Worm (Caenorhabditis elegans) whole organism, L2 larva: Measurements from ENCODE around the gene K10D2.8.

Source experiments
- F13H6.1 ChIP-seq: sonication (generic microtip); optimal IDR thresholded peaks from 2 replicates; lab custom pipeline; 2016; ENCODE audit warnings: missing genetic modification characterization, missing compliant biosample characterization
- Y55F3AM.14 ChIP-seq: fragments of 200-800 bp; sonication (Bioruptor generic); optimal IDR thresholded peaks from 2 replicates; lab custom pipeline; 2018; ENCODE audit warnings: mild to moderate bottlenecking, missing genetic modification characterization, missing compliant biosample characterization
- alr-1 ChIP-seq: fragments of 150-350 bp; optimal IDR thresholded peaks from 2 replicates; lab custom pipeline; 2014; ENCODE audit warnings: missing biosample characterization, missing genetic modification characterization
- fos-1 ChIP-seq: fragments of 150-350 bp; optimal IDR thresholded peaks from 2 replicates; lab custom pipeline; 2014; ENCODE audit warnings: missing biosample characterization, missing genetic modification characterization
- lin-39 ChIP-seq: fragments of 150-350 bp; optimal IDR thresholded peaks from 2 replicates; lab custom pipeline; 2014; ENCODE audit warnings: missing biosample characterization, missing genetic modification reagents, missing genetic modification characterization
- nhr-11 ChIP-seq: fragments of 150-350 bp; optimal IDR thresholded peaks from 2 replicates; lab custom pipeline; 2014; ENCODE audit warnings: missing biosample characterization, missing genetic modification characterization
- nhr-12 ChIP-seq: fragments of 150-350 bp; optimal IDR thresholded peaks from 2 replicates; lab custom pipeline; 2014; ENCODE audit warnings: missing biosample characterization, missing genetic modification characterization
- skn-1 ChIP-seq: sonication (generic microtip); optimal IDR thresholded peaks from 2 replicates; lab custom pipeline; 2017; ENCODE audit warnings: missing biosample characterization, missing genetic modification characterization
- zag-1 ChIP-seq: fragments of 150-350 bp; optimal IDR thresholded peaks from 2 replicates; lab custom pipeline; 2014; ENCODE audit warnings: missing biosample characterization, missing genetic modification characterization

DNA sequence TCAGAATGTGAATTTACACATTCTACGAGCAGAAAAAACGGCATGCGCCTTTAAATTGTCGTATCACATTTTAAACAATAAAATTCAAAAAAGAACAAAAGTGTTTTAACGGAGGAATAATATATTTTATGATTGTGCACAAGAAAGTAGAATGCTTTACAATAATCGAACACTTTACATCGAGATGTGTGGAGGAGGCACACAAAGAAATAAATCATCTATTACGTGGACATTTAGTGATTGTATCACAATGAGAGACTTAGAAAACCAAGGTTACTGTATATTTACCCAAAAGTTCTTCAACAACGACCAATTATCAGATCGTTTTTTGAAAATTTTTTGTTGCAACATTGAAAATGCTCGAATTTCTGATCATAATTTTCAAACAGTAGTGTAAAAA lies 21.7 kb downstream of the K10D2.8 start:
- no peak for TF ChIP-seq Y55F3AM.14 (GFP tag; lab: Kevin White, UChicago)
- TF ChIP-seq nhr-11 = no peak
- no peak for TF ChIP-seq F13H6.1
- TF ChIP-seq alr-1 (tag; lab: Kevin White, UChicago) = no peak
- TF ChIP-seq skn-1 (tag; lab: Kevin White, UChicago) = no peak
- TF ChIP-seq lin-39 = no peak
- no peak for TF ChIP-seq fos-1 (tag; lab: Kevin White, UChicago)
- TF ChIP-seq nhr-12 = no peak
- TF ChIP-seq zag-1 (tag; lab: Kevin White, UChicago) = no peak
